Fruit fly (Drosophila melanogaster): ENCODE measurements around the gene Or2a.

DNA sequence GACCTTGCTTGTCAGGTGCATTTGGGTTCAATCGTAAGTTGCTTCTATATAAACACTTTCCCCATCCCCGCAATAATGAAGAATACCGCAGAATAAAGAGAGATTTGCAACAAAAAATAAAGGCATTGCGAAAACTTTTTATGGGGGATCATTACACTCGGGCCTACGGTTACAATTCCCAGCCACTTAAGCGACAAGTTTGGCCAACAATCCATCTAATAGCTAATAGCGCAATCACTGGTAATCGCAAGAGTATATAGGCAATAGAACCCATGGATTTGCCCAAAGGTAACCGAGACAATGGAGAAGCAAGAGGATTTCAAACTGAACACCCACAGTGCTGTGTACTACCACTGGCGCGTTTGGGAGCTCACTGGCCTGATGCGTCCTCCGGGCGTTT, at the start of gene Or2a:
- TF ChIP-seq Hr39 (optimal IDR thresholded peaks at IDR 0.05) (no peak), CG10979 (tag; optimal IDR thresholded peaks at IDR 0.05) (no peak), peb (GFP tag; IDR thresholded peaks at IDR 0.05) (no peak)
